Fruit fly (Drosophila melanogaster) whole organism, embryonic: ENCODE results near the gene CG32793.

Experiments used
- Aef1 ChIP-seq: fragments of 200-800 bp; sonication (Bioruptor generic); IDR thresholded peaks from 3 replicates; pipeline ENCODE4 v1.3.6; 2022; ENCODE audit warnings: missing biosample characterization, missing genetic modification characterization
- Atf3 ChIP-seq: fragments of 200-800 bp; sonication (Bioruptor generic); optimal IDR thresholded peaks from 3 replicates; lab custom pipeline; 2016; ENCODE audit warnings: missing biosample characterization, missing genetic modification characterization
- CG10267 ChIP-seq: fragments of 200-800 bp; sonication (Bioruptor generic); optimal IDR thresholded peaks from 2 replicates; lab custom pipeline; 2018; ENCODE audit warnings: missing biosample characterization, mild to moderate bottlenecking, missing genetic modification characterization, moderate library complexity
- CG12104 ChIP-seq: fragments of 200-800 bp; sonication (Bioruptor generic); optimal IDR thresholded peaks from 3 replicates; lab custom pipeline; 2016; ENCODE audit warnings: missing biosample characterization, missing genetic modification characterization
- CG1233 ChIP-seq: fragments of 200-800 bp; sonication (Bioruptor generic); optimal IDR thresholded peaks from 4 replicates; lab custom pipeline; 2018; ENCODE audit warnings: missing biosample characterization, mild to moderate bottlenecking, missing genetic modification characterization
- CG14050 ChIP-seq: fragments of 200-800 bp; sonication (Bioruptor generic); IDR thresholded peaks from 3 replicates; pipeline ENCODE4 v1.3.6; 2022; ENCODE audit warnings: missing biosample characterization, missing genetic modification characterization
- CG15479 ChIP-seq: fragments of 200-800 bp; sonication (Bioruptor generic); optimal IDR thresholded peaks from 3 replicates; lab custom pipeline; 2019; ENCODE audit warnings: missing biosample characterization, mild to moderate bottlenecking, missing genetic modification characterization, moderate library complexity
- CG17612 ChIP-seq: fragments of 200-800 bp; sonication (Bioruptor generic); IDR thresholded peaks from 2 replicates; pipeline ENCODE4 v1.3.6; 2022; ENCODE audit warnings: missing biosample characterization, missing genetic modification characterization
- CG30020 ChIP-seq: fragments of 200-800 bp; optimal IDR thresholded peaks from 2 replicates; lab custom pipeline; 2019; ENCODE audit warnings: missing biosample characterization, mild to moderate bottlenecking, missing genetic modification characterization, moderate library complexity
- CG32532 ChIP-seq: fragments of 200-800 bp; sonication (Bioruptor generic); IDR thresholded peaks from 2 replicates; pipeline ENCODE4 v1.3.6; 2022; ENCODE audit warnings: missing biosample characterization, missing genetic modification characterization
- CG33213 ChIP-seq: fragments of 200-800 bp; sonication (Bioruptor generic); optimal IDR thresholded peaks from 3 replicates; lab custom pipeline; 2016; ENCODE audit warnings: missing biosample characterization, missing genetic modification characterization
- CG3838 ChIP-seq: fragments of 200-800 bp; sonication (Bioruptor generic); optimal IDR thresholded peaks from 3 replicates; lab custom pipeline; 2016; ENCODE audit warnings: missing biosample characterization, missing genetic modification characterization
- CG4424 ChIP-seq: fragments of 200-800 bp; sonication (Bioruptor generic); optimal IDR thresholded peaks from 3 replicates; lab custom pipeline; 2016; ENCODE audit warnings: missing biosample characterization, missing genetic modification characterization
- CG6683 ChIP-seq: fragments of 200-800 bp; sonication (Bioruptor generic); optimal IDR thresholded peaks from 2 replicates; lab custom pipeline; 2017; ENCODE audit warnings: missing biosample characterization, mild to moderate bottlenecking, missing genetic modification characterization, missing genetic modification reagents
- CG6813 ChIP-seq: fragments of 200-800 bp; sonication (Bioruptor generic); optimal IDR thresholded peaks from 2 replicates; lab custom pipeline; 2017; ENCODE audit warnings: missing biosample characterization, missing genetic modification characterization, mild to moderate bottlenecking, moderate library complexity, missing genetic modification reagents
- CG6854 ChIP-seq: fragments of 200-800 bp; sonication (Bioruptor generic); optimal IDR thresholded peaks from 3 replicates; lab custom pipeline; 2017; ENCODE audit warnings: missing biosample characterization, mild to moderate bottlenecking, missing genetic modification characterization
- CG7556 ChIP-seq: fragments of 200-800 bp; sonication (Bioruptor generic); optimal IDR thresholded peaks from 2 replicates; lab custom pipeline; 2017; ENCODE audit warnings: missing biosample characterization, mild to moderate bottlenecking, missing genetic modification characterization
- CG8388 ChIP-seq: fragments of 200-800 bp; sonication (Bioruptor generic); optimal IDR thresholded peaks from 2 replicates; lab custom pipeline; 2019; ENCODE audit warnings: missing biosample characterization, mild to moderate bottlenecking, missing genetic modification characterization, moderate library complexity
- CkIIα-i1 ChIP-seq: fragments of 200-800 bp; sonication (Bioruptor generic); IDR thresholded peaks from 2 replicates; pipeline ENCODE4 v1.3.6; 2022; ENCODE audit warnings: missing biosample characterization, missing genetic modification characterization
- Fer1 ChIP-seq: fragments of 200-800 bp; sonication (Bioruptor generic); optimal IDR thresholded peaks from 2 replicates; lab custom pipeline; 2017; ENCODE audit warnings: missing biosample characterization, mild to moderate bottlenecking, missing genetic modification characterization
- Gug ChIP-seq: fragments of 200-800 bp; sonication (Bioruptor generic); IDR thresholded peaks from 4 replicates; pipeline ENCODE4 v1.3.6; 2022; ENCODE audit warnings: missing biosample characterization, missing genetic modification characterization
- HLH3B ChIP-seq: fragments of 200-800 bp; sonication (Bioruptor generic); IDR thresholded peaks from 2 replicates; pipeline ENCODE4 v1.3.6; 2022; ENCODE audit warnings: missing biosample characterization, missing genetic modification characterization
- HLHmδ ChIP-seq: fragments of 200-800 bp; sonication (Bioruptor generic); optimal IDR thresholded peaks from 2 replicates; lab custom pipeline; 2018; ENCODE audit warnings: missing biosample characterization, mild to moderate bottlenecking, missing genetic modification characterization, moderate library complexity
- Hr39 ChIP-seq: fragments of >200 bp; optimal IDR thresholded peaks from 2 replicates; lab custom pipeline; 2017
- Kr ChIP-seq: fragments of 200-800 bp; sonication (Bioruptor generic); optimal IDR thresholded peaks from 2 replicates; lab custom pipeline; 2017; ENCODE audit warnings: missing biosample characterization, mild to moderate bottlenecking, missing genetic modification characterization
- Med ChIP-seq: fragments of 200-800 bp; sonication (Bioruptor generic); peaks from one replicate; lab custom pipeline; 2016; ENCODE audit warnings: missing biosample characterization, missing genetic modification characterization, mild to moderate bottlenecking, inconsistent platforms, moderate library complexity
- NC2β ChIP-seq: fragments of 200-800 bp; sonication (Bioruptor generic); optimal IDR thresholded peaks from 2 replicates; lab custom pipeline; 2016; ENCODE audit warnings: missing biosample characterization, missing genetic modification characterization
- Neu2 ChIP-seq: fragments of 200-800 bp; sonication (Bioruptor generic); optimal IDR thresholded peaks from 3 replicates; lab custom pipeline; 2016; ENCODE audit warnings: missing biosample characterization, missing genetic modification characterization, borderline replicate concordance
- Side ChIP-seq: fragments of 200-800 bp; sonication (Bioruptor generic); optimal IDR thresholded peaks from 2 replicates; lab custom pipeline; 2016; ENCODE audit warnings: missing biosample characterization, missing genetic modification characterization
- Usf ChIP-seq: fragments of 200-800 bp; sonication (Bioruptor generic); optimal IDR thresholded peaks from 2 replicates; lab custom pipeline; 2017; ENCODE audit warnings: missing genotype, missing biosample characterization, missing genetic modification characterization
- Xbp1 ChIP-seq: fragments of 200-800 bp; sonication (Bioruptor generic); optimal IDR thresholded peaks from 3 replicates; lab custom pipeline; 2016; ENCODE audit warnings: missing biosample characterization, mild to moderate bottlenecking, missing genetic modification characterization
- aop ChIP-seq: fragments of 200-800 bp; sonication (Bioruptor generic); IDR thresholded peaks from 2 replicates; pipeline ENCODE4 v1.3.6; 2022; ENCODE audit warnings: missing biosample characterization, missing genetic modification characterization
- ash1 ChIP-seq: fragments of 200-800 bp; sonication (Bioruptor generic); optimal IDR thresholded peaks from 2 replicates; lab custom pipeline; 2018; ENCODE audit warnings: missing biosample characterization, mild to moderate bottlenecking, missing genetic modification characterization
- bbx ChIP-seq: fragments of 200-800 bp; sonication (Bioruptor generic); IDR thresholded peaks from 2 replicates; pipeline ENCODE4 v1.3.6; 2022; ENCODE audit warnings: missing biosample characterization, missing genetic modification characterization; ENCODE audit not compliant: partially characterized antibody
- bsh ChIP-seq, 2 experiments: fragments of 200-800 bp; sonication (Bioruptor generic); optimal IDR thresholded peaks; 2 replicates each; lab custom pipeline; 2017 to 2018; ENCODE audit warnings: mild to moderate bottlenecking in 2 of 2, missing biosample characterization in 2 of 2, missing genetic modification characterization in 2 of 2, moderate library complexity in 1 of 2
- corto ChIP-seq: fragments of 200-800 bp; sonication (Bioruptor generic); optimal IDR thresholded peaks from 2 replicates; lab custom pipeline; 2016; ENCODE audit warnings: missing biosample characterization, mild to moderate bottlenecking, missing genetic modification characterization, moderate library complexity
- dati ChIP-seq: fragments of 200-800 bp; sonication (Bioruptor generic); IDR thresholded peaks from 2 replicates; pipeline ENCODE4 v1.3.6; 2022; ENCODE audit warnings: missing biosample characterization, missing genetic modification characterization
- esg ChIP-seq: fragments of 200-800 bp; sonication (Bioruptor generic); conservative IDR thresholded peaks from 2 replicates; pipeline ENCODE4 v1.3.6; 2022; ENCODE audit warnings: missing biosample characterization, missing genetic modification characterization
- ewg ChIP-seq: fragments of 200-800 bp; sonication (Bioruptor generic); optimal IDR thresholded peaks from 3 replicates; lab custom pipeline; 2017; ENCODE audit warnings: mild to moderate bottlenecking, missing biosample characterization, missing genetic modification reagents, missing genetic modification characterization
- eyg ChIP-seq: fragments of 200-800 bp; sonication (Bioruptor generic); optimal IDR thresholded peaks from 3 replicates; lab custom pipeline; 2016; ENCODE audit warnings: missing biosample characterization, missing genetic modification characterization
- gce ChIP-seq: fragments of 200-800 bp; sonication (Bioruptor generic); IDR thresholded peaks from 3 replicates; pipeline ENCODE4 v1.3.6; 2022; ENCODE audit warnings: missing biosample characterization, missing genetic modification characterization
- h ChIP-seq: fragments of >200 bp; optimal IDR thresholded peaks from 2 replicates; lab custom pipeline; 2017
- maf-S ChIP-seq: fragments of 200-800 bp; sonication (Bioruptor generic); optimal IDR thresholded peaks from 2 replicates; lab custom pipeline; 2016; ENCODE audit warnings: missing biosample characterization, missing genetic modification characterization
- pros ChIP-seq: fragments of 200-800 bp; sonication (Bioruptor generic); optimal IDR thresholded peaks from 3 replicates; lab custom pipeline; 2019; ENCODE audit warnings: missing biosample characterization, mild to moderate bottlenecking, missing genetic modification characterization, moderate library complexity
- rib ChIP-seq: fragments of 200-800 bp; sonication (Bioruptor generic); IDR thresholded peaks from 2 replicates; pipeline ENCODE4 v1.3.6; 2022; ENCODE audit warnings: missing biosample characterization, missing genetic modification characterization
- scrt ChIP-seq: fragments of 200-800 bp; sonication (Bioruptor generic); optimal IDR thresholded peaks from 2 replicates; lab custom pipeline; 2018; ENCODE audit warnings: missing biosample characterization, mild to moderate bottlenecking, missing genetic modification characterization, moderate library complexity
- sd ChIP-seq: fragments of 200-800 bp; sonication (Bioruptor generic); optimal IDR thresholded peaks from 3 replicates; lab custom pipeline; 2018; ENCODE audit warnings: missing biosample characterization, mild to moderate bottlenecking, missing genetic modification characterization, moderate library complexity
- sr ChIP-seq: fragments of 200-800 bp; sonication (Bioruptor generic); IDR thresholded peaks from 3 replicates; pipeline ENCODE4 v1.3.6; 2022; ENCODE audit warnings: missing biosample characterization, missing genetic modification characterization
- tgo ChIP-seq: fragments of 200-800 bp; sonication (Bioruptor generic); IDR thresholded peaks from 3 replicates; pipeline ENCODE4 v1.3.6; 2022; ENCODE audit warnings: missing biosample characterization, missing genetic modification characterization
- tin ChIP-seq: fragments of 200-800 bp; sonication (Bioruptor generic); optimal IDR thresholded peaks from 3 replicates; lab custom pipeline; 2016; ENCODE audit warnings: missing biosample characterization, missing genetic modification characterization
- tio ChIP-seq: fragments of 200-800 bp; sonication (Bioruptor generic); optimal IDR thresholded peaks from 2 replicates; lab custom pipeline; 2017; ENCODE audit warnings: missing biosample characterization, missing genetic modification characterization, inconsistent platforms
- tna ChIP-seq: fragments of 200-800 bp; sonication (Bioruptor generic); IDR thresholded peaks from 2 replicates; pipeline ENCODE4 v1.3.6; 2022; ENCODE audit warnings: missing biosample characterization, missing genetic modification characterization; ENCODE audit not compliant: partially characterized antibody
- zfh1 ChIP-seq: fragments of 200-800 bp; sonication (Bioruptor generic); IDR thresholded peaks from 3 replicates; pipeline ENCODE4 v1.3.6; 2022; ENCODE audit warnings: missing biosample characterization, missing genetic modification characterization

Gene CG32793

DNA sequence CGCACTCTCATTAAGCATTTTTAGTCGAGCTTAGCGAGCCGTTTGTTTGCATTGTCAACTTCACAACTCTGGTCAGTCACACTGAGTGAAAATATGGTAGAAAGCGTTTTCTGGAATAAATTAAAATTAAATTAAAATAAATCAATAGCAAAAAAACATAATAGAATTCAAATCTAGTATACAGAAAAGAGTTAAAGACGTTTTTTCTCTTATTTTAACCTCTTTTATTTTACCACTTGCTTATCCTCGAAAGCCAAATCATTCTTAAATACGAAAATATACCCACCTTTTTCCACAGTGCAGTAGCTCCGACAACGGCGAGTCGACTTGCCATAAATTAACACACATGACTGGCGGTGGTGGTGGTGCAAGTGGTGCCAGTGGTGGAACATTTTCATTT, 22.0 kb downstream of the CG32793 start (continued):
- TF ChIP-seq Aef1 (no peak), rib (no peak), Atf3 (GFP tag; lab: Kevin White, UChicago) (no peak), CG12104 (GFP tag; lab: Kevin White, UChicago) (no peak), ash1 (GFP tag; lab: Kevin White, UChicago) (no peak), ewg (GFP tag; lab: Kevin White, UChicago) (no peak), CG14050 (no peak), CG15479 (no peak), tin (GFP tag; lab: Kevin White, UChicago) (no peak), tna (no peak), Xbp1 (no peak), CG30020 (tag; lab: Kevin White, UChicago) (no peak), CG6683 (GFP tag; lab: Kevin White, UChicago) (no peak), CG6854 (GFP tag; lab: Kevin White, UChicago) (no peak), gce (GFP tag; lab: Robert Waterston, UW) (no peak), CG8388 (GFP tag; lab: Kevin White, UChicago) (peak; percentile 29), CG33213 (GFP tag; lab: Kevin White, UChicago) (no peak), HLH3B (GFP tag; lab: Robert Waterston, UW) (no peak), CG32532 (GFP tag; lab: Robert Waterston, UW) (no peak), corto (no peak), CkIIα-i1 (no peak), CG1233 (GFP tag; lab: Kevin White, UChicago) (no peak), CG6813 (peak; percentile 26), NC2β (GFP tag; lab: Kevin White, UChicago) (no peak), CG4424 (GFP tag; lab: Kevin White, UChicago) (peak; percentile 9), pros (GFP tag; lab: Kevin White, UChicago) (no peak), maf-S (no peak), Med (GFP tag; lab: Kevin White, UChicago) (no peak), CG7556 (GFP tag; lab: Kevin White, UChicago) (peak; percentile 41), scrt (GFP tag; lab: Kevin White, UChicago) (no peak), zfh1 (GFP tag; lab: Robert Waterston, UW) (no peak), Neu2 (no peak), dati (no peak), tgo (no peak), h (lab: Kevin White, UChicago) (no peak), Kr (GFP tag; lab: Kevin White, UChicago) (no peak), aop (GFP tag; lab: Robert Waterston, UW) (no peak), tio (no peak), bbx (no peak), sd (no peak), CG3838 (GFP tag; lab: Kevin White, UChicago) (no peak), eyg (no peak), CG17612 (GFP tag; lab: Robert Waterston, UW) (no peak), Gug (GFP tag; lab: Robert Waterston, UW) (no peak), HLHmδ (GFP tag; lab: Kevin White, UChicago) (no peak), Side (GFP tag; lab: Kevin White, UChicago) (no peak), sr (GFP tag; lab: Robert Waterston, UW) (no peak), Hr39 (lab: Kevin White, UChicago) (no peak), CG10267 (peak; percentile 26), Usf (GFP tag; lab: Kevin White, UChicago) (no peak), bsh (GFP tag; optimal IDR thresholded peaks at IDR 0.05; lab: Kevin White, UChicago) (peak in 1 of 2 experiments; percentile 40), esg (GFP tag; lab: Robert Waterston, UW) (no peak), Fer1 (peak; percentile 42)
